Fruit fly (Drosophila melanogaster) whole organism, prepupa: ENCODE measurements around the gene oc.

Experiments used
- Blimp-1 ChIP-seq: fragments of 200-800 bp; sonication (Bioruptor generic); optimal IDR thresholded peaks from 3 replicates; lab custom pipeline; 2017; ENCODE audit warnings: missing biosample characterization, missing genetic modification characterization, mild to moderate bottlenecking, moderate library complexity, missing genetic modification reagents
- CG10669 ChIP-seq: fragments of 200-800 bp; sonication (Bioruptor generic); optimal IDR thresholded peaks from 3 replicates; lab custom pipeline; 2018; ENCODE audit warnings: missing biosample characterization, mild to moderate bottlenecking, missing genetic modification characterization, moderate library complexity
- CG11902 ChIP-seq: fragments of 200-800 bp; sonication (Bioruptor generic); optimal IDR thresholded peaks from 3 replicates; lab custom pipeline; 2016; ENCODE audit warnings: missing biosample characterization, missing genetic modification characterization
- CG15336 ChIP-seq: fragments of 200-800 bp; sonication (Bioruptor generic); IDR thresholded peaks from 2 replicates; pipeline ENCODE4 v1.3.6; 2022; ENCODE audit warnings: missing biosample characterization, missing genetic modification characterization
- CG1621 ChIP-seq: fragments of 200-800 bp; sonication (Bioruptor generic); optimal IDR thresholded peaks from 3 replicates; lab custom pipeline; 2018; ENCODE audit warnings: missing biosample characterization, mild to moderate bottlenecking, missing genetic modification characterization
- CG3032 ChIP-seq: fragments of 200-800 bp; optimal IDR thresholded peaks from 2 replicates; lab custom pipeline; 2019; ENCODE audit warnings: missing biosample characterization, mild to moderate bottlenecking, missing genetic modification characterization, moderate library complexity
- CG31627 ChIP-seq: fragments of 200-800 bp; sonication (Bioruptor generic); optimal IDR thresholded peaks from 3 replicates; lab custom pipeline; 2016; ENCODE audit warnings: missing biosample characterization, missing genetic modification characterization
- CG32006 ChIP-seq: fragments of 200-800 bp; sonication (Bioruptor generic); optimal IDR thresholded peaks from 3 replicates; lab custom pipeline; 2017; ENCODE audit warnings: missing biosample characterization, mild to moderate bottlenecking, missing genetic modification characterization
- CG3919 ChIP-seq: fragments of 200-800 bp; sonication (Bioruptor generic); optimal IDR thresholded peaks from 3 replicates; lab custom pipeline; 2016; ENCODE audit warnings: missing biosample characterization, missing genetic modification characterization
- CG4318 ChIP-seq: fragments of 200-800 bp; sonication (Bioruptor generic); optimal IDR thresholded peaks from 3 replicates; lab custom pipeline; 2017; ENCODE audit warnings: missing biosample characterization, mild to moderate bottlenecking, missing genetic modification characterization
- CG6163 ChIP-seq: fragments of 200-800 bp; sonication (Bioruptor generic); IDR thresholded peaks from 3 replicates; pipeline ENCODE4 v1.3.6; 2022; ENCODE audit warnings: missing biosample characterization, missing genetic modification characterization
- CG6276 ChIP-seq: fragments of 200-800 bp; sonication (Bioruptor generic); optimal IDR thresholded peaks from 2 replicates; lab custom pipeline; 2017; ENCODE audit warnings: missing biosample characterization, mild to moderate bottlenecking, missing genetic modification characterization
- CG6808 ChIP-seq: fragments of 200-800 bp; sonication (Bioruptor generic); optimal IDR thresholded peaks from 3 replicates; lab custom pipeline; 2017; ENCODE audit warnings: missing biosample characterization, missing genetic modification characterization, mild to moderate bottlenecking, moderate library complexity, missing genetic modification reagents
- CG6854 ChIP-seq: fragments of 200-800 bp; sonication (Bioruptor generic); optimal IDR thresholded peaks from 2 replicates; lab custom pipeline; 2017; ENCODE audit warnings: missing biosample characterization, mild to moderate bottlenecking, missing genetic modification characterization
- CG7368 ChIP-seq: fragments of 200-800 bp; sonication (Bioruptor generic); optimal IDR thresholded peaks from 3 replicates; lab custom pipeline; 2016; ENCODE audit warnings: missing biosample characterization, missing genetic modification characterization
- CG8319 ChIP-seq: fragments of 200-800 bp; sonication (Bioruptor generic); optimal IDR thresholded peaks from 3 replicates; lab custom pipeline; 2016; ENCODE audit warnings: missing biosample characterization, missing genetic modification characterization
- CG9139 ChIP-seq: fragments of 200-800 bp; sonication (Bioruptor generic); optimal IDR thresholded peaks from 3 replicates; lab custom pipeline; 2017; ENCODE audit warnings: missing biosample characterization, mild to moderate bottlenecking, missing genetic modification characterization
- Eip75B ChIP-seq: fragments of 200-800 bp; sonication (Bioruptor generic); optimal IDR thresholded peaks from 3 replicates; lab custom pipeline; 2016; ENCODE audit warnings: missing biosample characterization, missing genetic modification characterization
- Eip78C ChIP-seq: fragments of 200-800 bp; sonication (Bioruptor generic); peaks from one replicate; lab custom pipeline; 2016; ENCODE audit warnings: missing biosample characterization, missing genetic modification characterization
- Eip93F ChIP-seq: fragments of 200-800 bp; sonication (Bioruptor generic); optimal IDR thresholded peaks from 2 replicates; lab custom pipeline; 2016; ENCODE audit warnings: missing biosample characterization, mild to moderate bottlenecking, missing genetic modification characterization
- Ets21C ChIP-seq: fragments of 200-800 bp; sonication (Bioruptor generic); optimal IDR thresholded peaks from 3 replicates; lab custom pipeline; 2016; ENCODE audit warnings: missing biosample characterization, missing genetic modification characterization
- Gug ChIP-seq: fragments of 200-800 bp; sonication (Bioruptor generic); IDR thresholded peaks from 2 replicates; pipeline ENCODE4 v1.3.6; 2022; ENCODE audit warnings: missing biosample characterization, missing genetic modification characterization
- Hr38 ChIP-seq: sonication (Bioruptor generic); optimal IDR thresholded peaks from 2 replicates; lab custom pipeline; 2016; ENCODE audit warnings: missing biosample characterization, missing genetic modification characterization
- Hr39 ChIP-seq: fragments of 200-800 bp; sonication (Bioruptor generic); optimal IDR thresholded peaks from 2 replicates; lab custom pipeline; 2016; ENCODE audit warnings: missing biosample characterization, missing genetic modification characterization
- Lpt ChIP-seq: fragments of 200-800 bp; sonication (Bioruptor generic); optimal IDR thresholded peaks from 3 replicates; lab custom pipeline; 2016; ENCODE audit warnings: missing biosample characterization, missing genetic modification characterization
- Met ChIP-seq: fragments of 200-800 bp; sonication (Bioruptor generic); optimal IDR thresholded peaks from 3 replicates; lab custom pipeline; 2016; ENCODE audit warnings: missing biosample characterization, missing genetic modification characterization
- OdsH ChIP-seq: fragments of 200-800 bp; sonication (Bioruptor generic); optimal IDR thresholded peaks from 3 replicates; lab custom pipeline; 2016; ENCODE audit warnings: missing biosample characterization, missing genetic modification characterization
- Sox102F ChIP-seq: fragments of 200-800 bp; sonication (Bioruptor generic); optimal IDR thresholded peaks from 2 replicates; lab custom pipeline; 2016; ENCODE audit warnings: missing biosample characterization, mild to moderate bottlenecking, missing genetic modification characterization
- Sox14 ChIP-seq: fragments of 200-800 bp; sonication (Bioruptor generic); optimal IDR thresholded peaks from 3 replicates; lab custom pipeline; 2016; ENCODE audit warnings: missing biosample characterization, missing genetic modification characterization
- Sox15 ChIP-seq: fragments of 200-800 bp; sonication (Bioruptor generic); optimal IDR thresholded peaks from 3 replicates; lab custom pipeline; 2016; ENCODE audit warnings: missing biosample characterization, missing genetic modification characterization
- achi ChIP-seq: fragments of 200-800 bp; sonication (Bioruptor generic); optimal IDR thresholded peaks from 3 replicates; lab custom pipeline; 2016; ENCODE audit warnings: missing biosample characterization, missing genetic modification characterization
- cyc ChIP-seq: fragments of 200-800 bp; sonication (Bioruptor generic); optimal IDR thresholded peaks from 3 replicates; lab custom pipeline; 2016; ENCODE audit warnings: missing biosample characterization, missing genetic modification characterization
- dac ChIP-seq: fragments of 200-800 bp; sonication (Bioruptor generic); optimal IDR thresholded peaks from 2 replicates; lab custom pipeline; 2017; ENCODE audit warnings: missing biosample characterization, mild to moderate bottlenecking, missing genetic modification characterization
- dsx ChIP-seq: fragments of 200-800 bp; optimal IDR thresholded peaks from 3 replicates; lab custom pipeline; 2019; ENCODE audit warnings: missing biosample characterization, mild to moderate bottlenecking, missing genetic modification characterization, moderate library complexity; ENCODE audit not compliant: poor library complexity, severe bottlenecking
- fd59A ChIP-seq: fragments of 200-800 bp; sonication (Bioruptor generic); optimal IDR thresholded peaks from 2 replicates; lab custom pipeline; 2017; ENCODE audit warnings: missing biosample characterization, mild to moderate bottlenecking, missing genetic modification characterization, missing genetic modification reagents
- fd85E ChIP-seq: fragments of 200-800 bp; sonication (Bioruptor generic); optimal IDR thresholded peaks from 3 replicates; lab custom pipeline; 2016; ENCODE audit warnings: missing biosample characterization, missing genetic modification characterization
- fkh ChIP-seq: fragments of 200-800 bp; sonication (Bioruptor generic); optimal IDR thresholded peaks from 3 replicates; lab custom pipeline; 2017; ENCODE audit warnings: missing biosample characterization, mild to moderate bottlenecking, missing genetic modification characterization, moderate library complexity
- lz ChIP-seq: fragments of 200-800 bp; sonication (Bioruptor generic); optimal IDR thresholded peaks from 3 replicates; lab custom pipeline; 2016; ENCODE audit warnings: missing biosample characterization, missing genetic modification characterization
- net ChIP-seq: fragments of 200-800 bp; sonication (Bioruptor generic); optimal IDR thresholded peaks from 3 replicates; lab custom pipeline; 2016; ENCODE audit warnings: missing biosample characterization, missing genetic modification characterization
- pdm3 ChIP-seq: fragments of 200-800 bp; sonication (Bioruptor generic); optimal IDR thresholded peaks from 3 replicates; lab custom pipeline; 2016; ENCODE audit warnings: missing biosample characterization, missing genetic modification characterization
- salr ChIP-seq, 2 experiments: fragments of 200-800 bp; sonication (Bioruptor generic); optimal IDR thresholded peaks; 3 replicates each; lab custom pipeline; 2016 to 2018; ENCODE audit warnings: missing biosample characterization in 2 of 2, missing genetic modification characterization in 2 of 2, mild to moderate bottlenecking in 1 of 2
- spab ChIP-seq: fragments of 200-800 bp; sonication (Bioruptor generic); optimal IDR thresholded peaks from 2 replicates; lab custom pipeline; 2017; ENCODE audit warnings: missing biosample characterization, mild to moderate bottlenecking, missing genetic modification characterization, missing genetic modification reagents
- ss ChIP-seq, 2 experiments: fragments of 200-800 bp; sonication (Bioruptor generic); optimal IDR thresholded peaks; 2 replicates in 1 of 2; 3 replicates in 1 of 2; lab custom pipeline; 2017 to 2018; ENCODE audit warnings: mild to moderate bottlenecking in 2 of 2, missing biosample characterization in 2 of 2, missing genetic modification characterization in 2 of 2, moderate library complexity in 1 of 2
- svp ChIP-seq: fragments of 200-800 bp; sonication (Bioruptor generic); peaks from one replicate; lab custom pipeline; 2016; ENCODE audit warnings: missing biosample characterization, missing genetic modification characterization
- topi ChIP-seq: fragments of 200-800 bp; sonication (Bioruptor generic); optimal IDR thresholded peaks from 3 replicates; lab custom pipeline; 2016; ENCODE audit warnings: missing biosample characterization, missing genetic modification characterization

oc gene

DNA sequence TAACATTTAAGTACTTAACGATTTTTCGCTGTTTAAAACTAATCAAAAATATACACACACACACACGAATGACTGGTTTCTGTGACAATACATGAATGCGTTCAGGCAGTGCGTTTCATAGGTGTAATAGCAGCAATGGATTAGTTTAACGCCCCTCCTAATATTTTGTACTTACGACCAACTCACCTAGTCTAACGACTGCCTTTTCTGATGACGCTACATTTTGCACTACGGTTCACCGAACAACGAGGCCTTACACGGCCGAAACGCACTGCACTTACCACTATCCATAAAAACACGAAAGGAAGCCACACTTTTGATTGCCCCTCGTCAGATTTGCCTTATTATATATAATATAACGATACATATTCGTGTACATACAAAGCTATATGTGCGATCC, 49.3 kb downstream of the oc start (continued):
- TF ChIP-seq dsx (GFP tag; lab: Kevin White, UChicago), result no peak
- no peak for TF ChIP-seq pdm3 (GFP tag; lab: Kevin White, UChicago)
- TF ChIP-seq CG6808 (GFP tag; lab: Kevin White, UChicago), result no peak
- no peak for TF ChIP-seq CG6854 (GFP tag; lab: Kevin White, UChicago)
- no peak for TF ChIP-seq Blimp-1 (GFP tag; lab: Kevin White, UChicago)
- no peak for TF ChIP-seq fd59A (GFP tag; lab: Kevin White, UChicago)
- TF ChIP-seq ss (GFP tag; optimal IDR thresholded peaks at IDR 0.05; lab: Kevin White, UChicago), result no peak
- peak; percentile 60 for TF ChIP-seq CG31627 (GFP tag; lab: Kevin White, UChicago)
- peak; percentile 74 for TF ChIP-seq CG32006 (GFP tag; lab: Kevin White, UChicago)
- no peak for TF ChIP-seq net (GFP tag; lab: Kevin White, UChicago)
- peak; percentile 80 for TF ChIP-seq Eip78C (GFP tag; lab: Kevin White, UChicago)
- no peak for TF ChIP-seq OdsH (GFP tag; lab: Kevin White, UChicago)
- no peak for TF ChIP-seq CG9139
- no peak for TF ChIP-seq Hr38 (GFP tag; lab: Kevin White, UChicago)
- TF ChIP-seq Eip93F (GFP tag; lab: Kevin White, UChicago), result no peak
- TF ChIP-seq topi (GFP tag; lab: Kevin White, UChicago), result no peak
- TF ChIP-seq Eip75B (GFP tag; lab: Kevin White, UChicago), result no peak
- no peak for TF ChIP-seq dac (GFP tag; lab: Kevin White, UChicago)
- TF ChIP-seq CG1621, result no peak
- TF ChIP-seq CG3919 (GFP tag; lab: Kevin White, UChicago), result no peak
- TF ChIP-seq CG4318 (GFP tag; lab: Kevin White, UChicago), result no peak
- peak; percentile 62 for TF ChIP-seq cyc (GFP tag; lab: Kevin White, UChicago)
- no peak for TF ChIP-seq Lpt (GFP tag; lab: Kevin White, UChicago)
- TF ChIP-seq CG8319 (GFP tag; lab: Kevin White, UChicago), result no peak
- no peak for TF ChIP-seq Ets21C (GFP tag; lab: Kevin White, UChicago)
- TF ChIP-seq Hr39 (GFP tag; lab: Kevin White, UChicago), result peak; percentile 70
- no peak for TF ChIP-seq svp (GFP tag; lab: Kevin White, UChicago)
- TF ChIP-seq fd85E, result no peak
- no peak for TF ChIP-seq salr (GFP tag; optimal IDR thresholded peaks at IDR 0.05; lab: Kevin White, UChicago)
- TF ChIP-seq CG15336 (GFP tag; lab: Robert Waterston, UW), result peak; percentile 80
- TF ChIP-seq CG7368 (GFP tag; lab: Kevin White, UChicago), result no peak
- peak; percentile 48 for TF ChIP-seq CG3032 (tag; lab: Kevin White, UChicago)
- peak; percentile 43 for TF ChIP-seq CG11902 (GFP tag; lab: Kevin White, UChicago)
- no peak for TF ChIP-seq Sox102F (GFP tag; lab: Kevin White, UChicago)
- TF ChIP-seq CG6163 (GFP tag; lab: Robert Waterston, UW), result peak; percentile 85
- TF ChIP-seq, all 60 proteins: peak for 22

DNA sequence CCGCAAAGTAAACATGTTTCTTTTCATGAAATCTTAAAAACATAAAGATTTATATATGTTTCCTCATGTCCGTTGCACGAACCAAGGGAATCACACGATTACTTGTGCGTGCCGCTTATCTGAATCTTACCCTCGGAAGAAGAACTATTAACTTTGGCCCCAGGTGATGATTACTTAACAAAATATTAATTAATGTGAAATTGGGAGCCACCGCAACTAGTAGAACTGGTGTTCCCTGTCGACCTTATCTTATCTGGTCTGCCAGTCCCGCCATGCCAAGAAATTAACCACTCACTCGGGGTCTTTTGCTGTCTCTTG, 57.4 kb downstream of the oc start:
- TF ChIP-seq fkh (GFP tag; lab: Kevin White, UChicago) (no peak), svp (GFP tag; lab: Kevin White, UChicago) (peak; percentile 40)

dm6 chrX:8592437-8593158, 57.9 kb downstream of the oc start:
- peak; percentile 9 for TF ChIP-seq Hr39 (GFP tag; lab: Kevin White, UChicago)
- peak; percentile 44 for TF ChIP-seq CG3919 (GFP tag; lab: Kevin White, UChicago)
- peak; percentile 56 for TF ChIP-seq CG10669 (GFP tag; lab: Kevin White, UChicago)
- TF ChIP-seq lz, result peak; percentile 21
- no peak for TF ChIP-seq fkh (GFP tag; lab: Kevin White, UChicago)
- peak; percentile 68 for TF ChIP-seq dsx (GFP tag; lab: Kevin White, UChicago)
- peak; percentile 83 for TF ChIP-seq CG6276 (GFP tag; lab: Kevin White, UChicago)
- TF ChIP-seq CG1621, result peak; percentile 65
- 0 out of 2 replicates have a peak, but pooled peaks have one; percentile 18 for TF ChIP-seq Gug (GFP tag; lab: Robert Waterston, UW)
- peak; percentile 87 to 92 for TF ChIP-seq ss (GFP tag; optimal IDR thresholded peaks at IDR 0.05; lab: Kevin White, UChicago)
- peak; percentile 16 for TF ChIP-seq Sox14 (GFP tag; lab: Kevin White, UChicago)
- peak; percentile 9 for TF ChIP-seq CG31627 (GFP tag; lab: Kevin White, UChicago)
- peak; percentile 34 for TF ChIP-seq topi (GFP tag; lab: Kevin White, UChicago)
- TF ChIP-seq net (GFP tag; lab: Kevin White, UChicago), result peak; percentile 48
- TF ChIP-seq achi, result no peak
- TF ChIP-seq Met, result peak; percentile 36
- TF ChIP-seq spab, result peak; percentile 62
- no peak for TF ChIP-seq Sox102F (GFP tag; lab: Kevin White, UChicago)
- peak; percentile 72 for TF ChIP-seq Eip78C (GFP tag; lab: Kevin White, UChicago)
- TF ChIP-seq CG6808 (GFP tag; lab: Kevin White, UChicago), result peak; percentile 85
- peak; percentile 10 for TF ChIP-seq Ets21C (GFP tag; lab: Kevin White, UChicago)
- no peak for TF ChIP-seq Sox15 (GFP tag; lab: Kevin White, UChicago)
- peak; percentile 38; the same call in 2 of the 3 replicates for TF ChIP-seq CG6163 (GFP tag; lab: Robert Waterston, UW)
